Worm (Caenorhabditis elegans) whole organism, L3 larva: Measurements from ENCODE around the gene str-64.

ENCODE experiments used
- ZK546.5 ChIP-seq: sonication (generic microtip); optimal IDR thresholded peaks from 2 replicates; lab custom pipeline; 2017; ENCODE audit warnings: missing biosample characterization, missing genetic modification characterization
- aly-2 ChIP-seq: fragments of 150-350 bp; optimal IDR thresholded peaks from 2 replicates; lab custom pipeline; 2014; ENCODE audit warnings: missing biosample characterization, missing genetic modification characterization
- ceh-16 ChIP-seq: sonication (generic microtip); optimal IDR thresholded peaks from 2 replicates; lab custom pipeline; 2017; ENCODE audit warnings: missing biosample characterization, missing genetic modification characterization
- ceh-9 ChIP-seq: sonication (generic microtip); optimal IDR thresholded peaks from 2 replicates; lab custom pipeline; 2018; ENCODE audit warnings: missing biosample characterization, missing genetic modification characterization
- elt-2 ChIP-seq: sonication (generic microtip); optimal IDR thresholded peaks from 2 replicates; lab custom pipeline; 2016; ENCODE audit warnings: missing genetic modification reagents, mild to moderate bottlenecking, missing genetic modification characterization, missing compliant biosample characterization
- eor-1 ChIP-seq, 2 experiments: fragments of 150-350 bp; optimal IDR thresholded peaks; 2 replicates each; lab custom pipeline; 2014 to 2018; ENCODE audit warnings: missing biosample characterization in 2 of 2, missing genetic modification characterization in 2 of 2
- fkh-2 ChIP-seq: fragments of 150-350 bp; optimal IDR thresholded peaks from 2 replicates; lab custom pipeline; 2014; ENCODE audit warnings: missing biosample characterization, missing genetic modification reagents, missing genetic modification characterization
- fos-1 ChIP-seq: fragments of 150-350 bp; optimal IDR thresholded peaks from 2 replicates; lab custom pipeline; 2014; ENCODE audit warnings: missing biosample characterization, missing genetic modification characterization
- lsy-12 ChIP-seq: sonication (generic microtip); optimal IDR thresholded peaks from 2 replicates; lab custom pipeline; 2016; ENCODE audit warnings: mild to moderate bottlenecking, missing genetic modification characterization, missing compliant biosample characterization
- mdl-1 ChIP-seq: fragments of 150-350 bp; optimal IDR thresholded peaks from 2 replicates; lab custom pipeline; 2014; ENCODE audit warnings: missing biosample characterization, missing genetic modification characterization
- mml-1 ChIP-seq: fragments of 150-350 bp; sonication (generic microtip); optimal IDR thresholded peaks from 3 replicates; lab custom pipeline; 2014; ENCODE audit warnings: missing biosample characterization, missing genetic modification characterization
- nhr-23 ChIP-seq: fragments of 150-350 bp; optimal IDR thresholded peaks from 2 replicates; lab custom pipeline; 2014; ENCODE audit warnings: missing biosample characterization, missing genetic modification reagents, missing genetic modification characterization
- nhr-43 ChIP-seq: sonication (generic microtip); optimal IDR thresholded peaks from 2 replicates; lab custom pipeline; 2016; ENCODE audit warnings: mild to moderate bottlenecking, missing genetic modification characterization, missing compliant biosample characterization; ENCODE audit not compliant: poor library complexity, severe bottlenecking
- nhr-67 ChIP-seq: fragments of 150-350 bp; optimal IDR thresholded peaks from 2 replicates; lab custom pipeline; 2014; ENCODE audit warnings: missing biosample characterization, missing genetic modification characterization
- nhr-76 ChIP-seq: fragments of 150-350 bp; sonication (generic microtip); optimal IDR thresholded peaks from 5 replicates; lab custom pipeline; 2014; ENCODE audit warnings: missing biosample characterization, missing genetic modification characterization
- nhr-77 ChIP-seq: fragments of 150-350 bp; optimal IDR thresholded peaks from 2 replicates; lab custom pipeline; 2014; ENCODE audit warnings: missing biosample characterization, missing genetic modification characterization
- pqm-1 ChIP-seq: fragments of 150-350 bp; optimal IDR thresholded peaks from 2 replicates; lab custom pipeline; 2017; ENCODE audit warnings: missing biosample characterization, missing genetic modification characterization, inconsistent platforms
- tbx-2 ChIP-seq: sonication (generic microtip); optimal IDR thresholded peaks from 2 replicates; lab custom pipeline; 2016; ENCODE audit warnings: mild to moderate bottlenecking, missing genetic modification characterization, missing compliant biosample characterization
- unc-62 ChIP-seq: fragments of 150-350 bp; sonication (generic microtip); optimal IDR thresholded peaks from 4 replicates; lab custom pipeline; 2014; ENCODE audit warnings: missing biosample characterization, missing genetic modification reagents, missing genetic modification characterization
- zag-1 ChIP-seq: fragments of 150-350 bp; optimal IDR thresholded peaks from 2 replicates; lab custom pipeline; 2014; ENCODE audit warnings: missing biosample characterization, missing genetic modification characterization
- ztf-11 ChIP-seq: fragments of 150-350 bp; optimal IDR thresholded peaks from 2 replicates; lab custom pipeline; 2014; ENCODE audit warnings: missing biosample characterization, missing genetic modification characterization

str-64 gene

DNA sequence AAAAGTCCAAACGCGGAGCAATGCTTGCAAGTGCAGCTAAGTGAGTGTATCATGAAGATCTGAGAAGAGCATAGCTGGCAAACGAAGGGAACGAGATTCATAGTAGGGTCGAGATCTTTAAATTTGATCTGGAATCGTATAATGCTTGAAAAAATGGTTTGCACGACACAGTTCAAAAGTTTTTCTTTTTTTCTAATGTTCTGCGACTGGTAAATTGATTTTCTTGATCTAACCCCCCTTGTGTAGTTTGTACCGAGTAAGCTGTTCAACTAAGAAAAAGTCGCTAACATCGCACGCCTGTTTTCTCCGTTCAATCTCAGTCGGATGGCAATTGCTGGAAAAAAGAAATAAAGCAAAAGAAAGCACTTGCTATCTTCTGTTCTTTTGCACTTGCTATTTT is 37.4 kb downstream of the str-64 start, which contains the start of gene C17B7.14:
Gene C17B7.14 (minus strand): TSS at position 101 of the 400 bp plus-strand sequence.
- TF ChIP-seq lsy-12 = no peak
- TF ChIP-seq tbx-2 (tag; lab: Kevin White, UChicago) = no peak
- TF ChIP-seq fkh-2 (tag; lab: Kevin White, UChicago) = no peak
- no peak for TF ChIP-seq nhr-77 (tag; lab: Kevin White, UChicago)
- TF ChIP-seq nhr-76 (tag; lab: Kevin White, UChicago) = no peak
- TF ChIP-seq ZK546.5 (tag; lab: Kevin White, UChicago) = no peak
- TF ChIP-seq elt-2 (tag; lab: Kevin White, UChicago) = no peak
- no peak for TF ChIP-seq ceh-9 (tag; lab: Kevin White, UChicago)
- no peak for TF ChIP-seq nhr-23
- no peak for TF ChIP-seq nhr-67 (tag; lab: Kevin White, UChicago)
- no peak for TF ChIP-seq zag-1 (tag; lab: Kevin White, UChicago)
- TF ChIP-seq eor-1 (tag; optimal IDR thresholded peaks at IDR 0.05; lab: Kevin White, UChicago) = no peak
- TF ChIP-seq aly-2 (tag; lab: Kevin White, UChicago) = no peak
- TF ChIP-seq mdl-1 (tag; lab: Kevin White, UChicago) = no peak
- TF ChIP-seq fos-1 (tag; lab: Kevin White, UChicago) = no peak
- TF ChIP-seq pqm-1 (tag; lab: Kevin White, UChicago) = no peak
- TF ChIP-seq, all 47 proteins: peak for 0

DNA sequence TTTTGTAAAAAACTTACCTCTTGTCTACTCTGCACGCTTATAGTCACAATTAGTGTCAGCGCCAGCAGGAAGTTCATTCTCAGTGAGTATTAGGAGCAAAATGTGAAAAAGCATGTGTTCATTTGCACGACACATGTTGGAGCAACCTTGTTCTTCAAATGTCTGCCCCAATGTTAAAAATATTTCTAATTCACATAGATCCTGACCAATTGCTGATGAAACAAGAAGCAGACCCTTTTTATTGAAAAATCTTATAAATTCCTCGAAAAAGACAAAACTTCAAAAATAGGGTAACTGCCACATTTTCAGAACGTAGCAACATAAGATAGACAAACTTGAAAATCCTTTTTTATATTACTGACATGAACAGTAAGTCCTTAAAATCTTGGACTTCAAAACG is 41.1 kb downstream of the str-64 start, which contains the start of gene C17B7.8:
Gene C17B7.8 (minus strand): TSS at position 101 of the 400 bp plus-strand sequence.
- TF ChIP-seq mml-1 (tag; lab: Kevin White, UChicago) (no peak), nhr-43 (tag; lab: Kevin White, UChicago) (no peak)

DNA sequence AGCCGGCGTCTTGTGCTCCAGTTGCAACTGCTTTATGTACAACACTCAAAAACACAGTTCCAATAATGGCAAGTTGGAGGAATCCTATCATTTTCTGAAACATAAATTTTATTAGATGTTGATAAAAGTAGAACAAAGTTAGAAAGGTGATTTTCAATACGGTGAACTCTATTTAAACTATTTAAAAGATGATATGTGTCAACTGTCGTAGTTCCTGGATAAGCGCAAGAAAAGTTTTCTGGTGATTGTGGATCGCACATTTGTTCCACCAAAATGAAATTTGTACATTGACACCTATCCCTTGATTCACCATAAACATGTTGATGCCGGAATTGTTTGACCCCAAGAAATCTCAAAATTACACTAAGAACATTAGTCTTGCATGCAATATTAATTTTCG is 49.0 kb downstream of the str-64 start, which contains the start of gene C17B7.9:
Gene C17B7.9 (minus strand): TSS at position 101 of the 400 bp plus-strand sequence.
- TF ChIP-seq eor-1 (tag; optimal IDR thresholded peaks at IDR 0.05; lab: Kevin White, UChicago) = no peak
- no peak for TF ChIP-seq ceh-16 (tag; lab: Kevin White, UChicago)
- TF ChIP-seq unc-62 (GFP tag; lab: Kevin White, UChicago) = no peak

DNA sequence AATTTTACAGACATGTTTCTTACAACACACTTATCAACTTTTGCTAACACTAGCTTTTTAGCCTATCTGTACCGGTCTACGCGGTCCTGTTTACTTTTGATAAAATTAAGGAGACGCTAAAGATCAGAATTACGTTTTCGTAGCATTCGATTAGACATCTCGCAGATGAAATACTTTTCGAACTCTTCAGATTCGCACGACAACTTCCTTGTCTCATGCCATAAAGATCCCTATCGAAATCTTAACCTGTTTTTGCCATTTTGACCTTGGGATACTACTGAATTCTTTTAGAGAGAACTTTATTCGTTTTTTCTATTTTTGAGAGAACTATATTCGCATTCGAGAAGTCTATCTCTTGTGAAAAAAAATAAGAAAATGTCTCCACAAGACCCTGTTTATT is 50.3 kb downstream of the str-64 start, which contains the start of gene C17B7.5:
Gene C17B7.5 (plus strand): TSS at position 301 of the 400 bp plus-strand sequence.
- TF ChIP-seq ztf-11 (no peak), mdl-1 (tag; lab: Kevin White, UChicago) (no peak)
